Worm (Caenorhabditis elegans) whole organism, mixed stage, embryonic: ENCODE measurements around the gene daao-1.

ENCODE experiments used
- M03D4.4 ChIP-seq: sonication (generic microtip); optimal IDR thresholded peaks from 2 replicates; lab custom pipeline; 2017; ENCODE audit warnings: mild to moderate bottlenecking, missing genetic modification characterization, missing compliant biosample characterization
- ceh-39 ChIP-seq: fragments of 150-350 bp; optimal IDR thresholded peaks from 2 replicates; lab custom pipeline; 2014; ENCODE audit warnings: missing biosample characterization, missing genetic modification characterization
- ceh-43 ChIP-seq: fragments of 200-800 bp; sonication (Bioruptor generic); optimal IDR thresholded peaks from 2 replicates; lab custom pipeline; 2018; ENCODE audit warnings: mild to moderate bottlenecking, missing genetic modification characterization, moderate library complexity, missing compliant biosample characterization
- ceh-83 ChIP-seq: fragments of 200-800 bp; sonication (Bioruptor generic); optimal IDR thresholded peaks from 2 replicates; lab custom pipeline; 2018; ENCODE audit warnings: mild to moderate bottlenecking, missing genetic modification characterization, missing compliant biosample characterization
- ces-1 ChIP-seq: fragments of 150-350 bp; optimal IDR thresholded peaks from 2 replicates; lab custom pipeline; 2014; ENCODE audit warnings: missing biosample characterization, missing genetic modification reagents, missing genetic modification characterization
- cnd-1 ChIP-seq: fragments of 200-800 bp; sonication (Bioruptor generic); optimal IDR thresholded peaks from 2 replicates; lab custom pipeline; 2018; ENCODE audit warnings: mild to moderate bottlenecking, missing genetic modification characterization, missing compliant biosample characterization
- drap-1 ChIP-seq: fragments of 200-800 bp; sonication (Bioruptor generic); optimal IDR thresholded peaks from 3 replicates; lab custom pipeline; 2018; ENCODE audit warnings: mild to moderate bottlenecking, missing genetic modification characterization, missing compliant biosample characterization
- elt-3 ChIP-seq: fragments of 150-350 bp; optimal IDR thresholded peaks from 2 replicates; lab custom pipeline; 2014; ENCODE audit warnings: missing biosample characterization, missing genetic modification characterization
- flh-1 ChIP-seq: fragments of 200-800 bp; sonication (Bioruptor generic); optimal IDR thresholded peaks from 2 replicates; lab custom pipeline; 2018; ENCODE audit warnings: mild to moderate bottlenecking, missing genetic modification characterization, moderate library complexity, missing compliant biosample characterization
- ham-2 ChIP-seq: fragments of 200-800 bp; sonication (Bioruptor generic); optimal IDR thresholded peaks from 2 replicates; lab custom pipeline; 2018; ENCODE audit warnings: mild to moderate bottlenecking, missing genetic modification characterization, missing compliant biosample characterization
- hlh-1 ChIP-seq: fragments of 150-350 bp; optimal IDR thresholded peaks from 2 replicates; lab custom pipeline; 2014; ENCODE audit warnings: missing biosample characterization, missing genetic modification reagents, missing genetic modification characterization
- lin-13 ChIP-seq: fragments of 150-350 bp; optimal IDR thresholded peaks from 2 replicates; lab custom pipeline; 2014; ENCODE audit warnings: missing biosample characterization, missing genetic modification characterization
- lsy-2 ChIP-seq: fragments of 150-350 bp; optimal IDR thresholded peaks from 2 replicates; lab custom pipeline; 2014; ENCODE audit warnings: missing biosample characterization, missing genetic modification characterization
- mep-1 ChIP-seq: fragments of 150-350 bp; optimal IDR thresholded peaks from 2 replicates; lab custom pipeline; 2017; ENCODE audit warnings: missing biosample characterization, missing genetic modification reagents, missing genetic modification characterization, inconsistent platforms
- nhr-2 ChIP-seq: fragments of 150-350 bp; optimal IDR thresholded peaks from 2 replicates; lab custom pipeline; 2014; ENCODE audit warnings: missing biosample characterization, missing genetic modification characterization
- nhr-237 ChIP-seq: fragments of 150-350 bp; optimal IDR thresholded peaks from 2 replicates; lab custom pipeline; 2014; ENCODE audit warnings: missing biosample characterization, missing genetic modification characterization
- nhr-28 ChIP-seq: fragments of 150-350 bp; optimal IDR thresholded peaks from 2 replicates; lab custom pipeline; 2014; ENCODE audit warnings: missing biosample characterization, missing genetic modification characterization
- nhr-76 ChIP-seq: sonication (generic microtip); optimal IDR thresholded peaks from 2 replicates; lab custom pipeline; 2017; ENCODE audit warnings: missing biosample characterization, missing genetic modification characterization
- pha-4 ChIP-seq: fragments of 150-350 bp; optimal IDR thresholded peaks from 2 replicates; lab custom pipeline; 2018; ENCODE audit warnings: missing biosample characterization, missing genetic modification reagents, missing genetic modification characterization
- sem-2 ChIP-seq: fragments of 200-800 bp; sonication (Bioruptor generic); optimal IDR thresholded peaks from 2 replicates; lab custom pipeline; 2018; ENCODE audit warnings: mild to moderate bottlenecking, missing genetic modification characterization, missing compliant biosample characterization
- snpc-4 ChIP-seq: fragments of 150-350 bp; optimal IDR thresholded peaks from 2 replicates; lab custom pipeline; 2014; ENCODE audit warnings: missing biosample characterization, missing genetic modification characterization
- sptf-1 ChIP-seq: sonication (generic microtip); optimal IDR thresholded peaks from 2 replicates; lab custom pipeline; 2017; ENCODE audit warnings: mild to moderate bottlenecking, missing genetic modification characterization, moderate library complexity, missing compliant biosample characterization
- tbx-8 ChIP-seq: fragments of 200-800 bp; sonication (Bioruptor generic); optimal IDR thresholded peaks from 2 replicates; lab custom pipeline; 2018; ENCODE audit warnings: mild to moderate bottlenecking, missing genetic modification characterization, moderate library complexity, missing compliant biosample characterization
- unc-120 ChIP-seq: sonication (generic microtip); optimal IDR thresholded peaks from 2 replicates; lab custom pipeline; 2017; ENCODE audit warnings: missing genetic modification characterization, missing compliant biosample characterization; ENCODE audit not compliant: poor library complexity, severe bottlenecking
- unc-39 ChIP-seq: fragments of 150-350 bp; optimal IDR thresholded peaks from 2 replicates; lab custom pipeline; 2014; ENCODE audit warnings: missing biosample characterization, missing genetic modification characterization
- zip-8 ChIP-seq: fragments of 150-350 bp; optimal IDR thresholded peaks from 2 replicates; lab custom pipeline; 2014; ENCODE audit warnings: missing biosample characterization, missing genetic modification characterization
- ztf-11 ChIP-seq: fragments of 150-350 bp; optimal IDR thresholded peaks from 2 replicates; lab custom pipeline; 2014; ENCODE audit warnings: missing biosample characterization, missing genetic modification characterization

The daao-1 gene

DNA sequence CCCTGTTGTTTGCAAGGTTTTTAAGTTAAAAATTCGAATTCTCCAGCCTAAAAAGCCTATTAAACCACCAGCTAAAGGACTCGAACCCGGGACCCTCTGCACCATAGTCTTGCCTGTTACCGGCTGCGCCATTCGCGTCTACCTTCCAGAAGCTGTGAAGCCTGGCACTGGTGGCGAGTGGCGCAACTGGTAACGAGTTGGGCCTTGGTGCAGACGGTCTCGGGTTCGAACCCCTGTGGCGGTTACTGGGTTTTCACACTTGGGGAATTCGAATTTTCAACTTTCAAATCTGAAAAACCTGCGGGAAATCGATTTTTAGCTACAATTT, 11.2 kb upstream of the daao-1 start:
- TF ChIP-seq cnd-1 (tag; lab: Kevin White, UChicago) (no peak), sptf-1 (tag; lab: Kevin White, UChicago) (no peak), zip-8 (no peak), ham-2 (GFP tag; lab: Kevin White, UChicago) (no peak), ceh-39 (tag; lab: Kevin White, UChicago) (no peak), lin-13 (tag; lab: Kevin White, UChicago) (no peak), tbx-8 (no peak), M03D4.4 (tag; lab: Kevin White, UChicago) (no peak), snpc-4 (no peak), pha-4 (tag; lab: Kevin White, UChicago) (no peak), ceh-83 (GFP tag; lab: Kevin White, UChicago) (no peak), unc-120 (tag; lab: Kevin White, UChicago) (no peak), unc-39 (tag; lab: Kevin White, UChicago) (no peak), nhr-76 (tag; lab: Kevin White, UChicago) (no peak), elt-3 (tag; lab: Kevin White, UChicago) (no peak), flh-1 (no peak)
- TF ChIP-seq, all 35 proteins: peak for 0

DNA sequence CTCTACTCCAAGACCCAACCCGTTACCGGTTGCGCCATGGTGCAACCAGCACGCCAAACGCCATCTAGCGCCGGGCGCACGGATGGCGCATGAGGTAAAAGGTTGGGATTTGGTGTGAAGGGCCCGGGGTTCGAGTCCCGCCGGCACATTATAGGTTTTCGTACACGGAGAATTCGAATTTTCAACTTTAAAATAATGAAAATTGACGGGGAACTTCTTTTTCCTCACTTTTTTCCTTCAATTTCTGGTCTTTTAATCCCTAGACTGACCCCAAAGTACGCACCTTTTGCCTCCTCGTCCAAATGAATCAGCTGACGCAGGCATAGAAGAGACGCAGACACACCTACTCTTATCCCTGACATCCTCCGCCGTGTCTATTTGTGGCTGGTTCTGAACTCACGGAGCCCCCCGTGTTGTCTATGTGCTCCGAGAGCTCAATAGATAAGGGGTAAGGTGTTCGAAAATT, 10.4 kb upstream of the daao-1 start:
- TF ChIP-seq flh-1 (no peak), unc-39 (tag; lab: Kevin White, UChicago) (no peak), unc-120 (tag; lab: Kevin White, UChicago) (peak; percentile 82), hlh-1 (peak; percentile 88)

ce11 chrIV:2606572-2606971, 7.4 kb upstream of the daao-1 start:
- TF ChIP-seq drap-1 (GFP tag; lab: Kevin White, UChicago) (no peak), lsy-2 (tag; lab: Kevin White, UChicago) (no peak)

DNA sequence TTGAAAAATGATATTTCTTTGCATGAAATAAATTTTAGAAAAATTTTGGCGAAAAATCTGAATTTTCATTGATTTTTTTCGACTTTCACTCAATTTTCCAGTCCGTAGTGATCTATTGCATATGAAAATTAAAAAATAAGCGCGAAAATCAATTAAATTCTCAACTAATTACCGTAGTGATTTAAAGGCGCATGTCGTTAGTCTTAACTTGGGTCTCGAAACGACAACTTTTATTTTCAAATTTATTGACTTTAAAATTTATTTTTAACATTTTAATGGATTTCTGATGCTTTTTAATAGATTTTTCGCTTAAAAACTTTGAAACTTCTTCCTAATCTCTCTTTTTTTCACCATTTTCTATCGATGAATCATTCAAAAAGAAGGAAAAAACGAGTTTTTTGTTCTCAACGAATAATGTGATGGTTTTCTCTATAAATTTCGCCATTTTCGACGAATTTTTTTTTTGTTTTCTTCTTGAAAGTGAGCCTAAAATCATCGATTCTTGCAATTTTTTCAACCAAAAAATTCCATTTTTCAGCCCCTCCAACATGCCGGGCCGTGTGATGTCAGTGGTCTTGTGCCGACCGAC, 6.4 kb upstream of the daao-1 start, which contains the start of gene vamp-7:
Gene vamp-7 (plus strand): TSS at position 539 of the 589 bp plus-strand sequence.
- TF ChIP-seq ceh-43 (no peak), flh-1 (no peak), cnd-1 (tag; lab: Kevin White, UChicago) (no peak), zip-8 (no peak), snpc-4 (no peak)

DNA sequence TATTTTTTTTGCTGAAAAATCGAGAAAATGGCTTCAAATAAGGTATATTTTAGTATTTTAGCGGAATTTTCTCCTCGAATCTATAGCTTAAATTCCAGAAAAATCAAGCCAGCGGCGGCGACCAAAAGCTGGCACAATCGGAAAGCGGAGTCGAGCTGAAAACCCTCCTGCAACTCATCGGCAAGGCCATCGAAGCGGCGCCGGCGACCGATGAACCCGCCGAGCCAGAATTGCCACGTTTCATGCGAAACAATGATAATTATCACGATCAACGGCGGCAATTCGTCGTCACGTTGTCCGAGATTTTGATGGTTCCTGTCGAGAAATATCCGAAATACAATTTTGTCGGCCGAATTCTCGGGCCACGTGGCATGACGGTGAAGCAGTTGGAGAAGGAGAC, 3.6 kb upstream of the daao-1 start, which contains the start of gene Y69A2AR.32:
Gene Y69A2AR.32 (plus strand): TSS at position 28 of the 400 bp plus-strand sequence.
- no peak for TF ChIP-seq M03D4.4 (tag; lab: Kevin White, UChicago)
- TF ChIP-seq ztf-11 (tag; lab: Kevin White, UChicago) = no peak
- TF ChIP-seq cnd-1 (tag; lab: Kevin White, UChicago) = no peak
- no peak for TF ChIP-seq elt-3 (tag; lab: Kevin White, UChicago)
- TF ChIP-seq nhr-2 (tag; lab: Kevin White, UChicago) = no peak
- TF ChIP-seq sem-2 (GFP tag; lab: Kevin White, UChicago) = no peak
- TF ChIP-seq ceh-43 = no peak
- TF ChIP-seq nhr-237 (tag; lab: Kevin White, UChicago) = no peak

DNA sequence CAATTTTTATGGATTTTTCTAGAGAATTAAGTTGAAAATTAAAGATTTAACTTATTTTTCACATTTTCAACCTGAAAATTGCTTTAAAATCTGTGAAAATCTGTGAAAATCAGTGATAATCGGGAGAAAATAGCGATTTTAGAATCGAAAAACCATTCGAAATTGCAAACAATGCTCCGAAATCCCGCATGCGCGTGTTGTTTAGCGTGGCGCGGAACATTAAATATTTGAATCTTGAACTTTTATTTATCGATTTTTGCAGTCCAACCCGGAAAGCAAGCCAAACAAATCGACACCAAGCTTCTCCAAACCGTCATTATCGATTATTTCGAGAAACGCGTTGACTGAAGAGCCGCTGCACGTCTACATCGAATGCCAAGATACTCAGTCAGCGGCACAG, 3.0 kb upstream of the daao-1 start:
- TF ChIP-seq ces-1 (GFP tag; lab: Kevin White, UChicago) (no peak), unc-39 (tag; lab: Kevin White, UChicago) (no peak), nhr-2 (tag; lab: Kevin White, UChicago) (no peak), nhr-28 (no peak), mep-1 (tag; lab: Kevin White, UChicago) (no peak)

- TF ChIP-seq ceh-43 = no peak
- TF ChIP-seq unc-120 (tag; lab: Kevin White, UChicago) = peak; percentile 88
These were observed 937 bp upstream of the daao-1 start, which contains the start of gene Y69A2AR.28 for ce11 chrIV:2613011-2613503. Gene Y69A2AR.28, minus strand, starts transcription at chrIV:2613061.
